Fruit fly (Drosophila melanogaster): ENCODE results near the gene Mct1.

The Mct1 gene

dm6 chrX:2223454-2223853, 34.5 kb downstream of the Mct1 start, which contains the start of gene CG14052:
Gene CG14052, plus strand, starts transcription at chrX:2223754.
- TF ChIP-seq HLH106 (tag; optimal IDR thresholded peaks at IDR 0.05) (no peak), fru (GFP tag; optimal IDR thresholded peaks at IDR 0.05) (no peak), jim (GFP tag; optimal IDR thresholded peaks at IDR 0.05) (no peak), pan (optimal IDR thresholded peaks at IDR 0.05) (no peak), dl (GFP tag; optimal IDR thresholded peaks at IDR 0.05; ENCODE audit: insufficient read depth in 1 of 2, partially characterized antibody in 2 of 2) (no peak), sv (GFP tag; optimal IDR thresholded peaks at IDR 0.05) (no peak), psq (GFP tag; optimal IDR thresholded peaks at IDR 0.05) (no peak), Myc (optimal IDR thresholded peaks at IDR 0.05) (no peak), Abd-B (GFP tag; optimal IDR thresholded peaks at IDR 0.05) (no peak), N (GFP tag; optimal IDR thresholded peaks at IDR 0.05) (no peak), CrebA (GFP tag; optimal IDR thresholded peaks at IDR 0.05; ENCODE audit: borderline replicate concordance) (no peak), Jra (GFP tag; optimal IDR thresholded peaks at IDR 0.05) (no peak), lola (GFP tag; optimal IDR thresholded peaks at IDR 0.05) (no peak), tai (GFP tag; optimal IDR thresholded peaks at IDR 0.05) (no peak), foxo (GFP tag; optimal IDR thresholded peaks at IDR 0.05) (no peak)

DNA sequence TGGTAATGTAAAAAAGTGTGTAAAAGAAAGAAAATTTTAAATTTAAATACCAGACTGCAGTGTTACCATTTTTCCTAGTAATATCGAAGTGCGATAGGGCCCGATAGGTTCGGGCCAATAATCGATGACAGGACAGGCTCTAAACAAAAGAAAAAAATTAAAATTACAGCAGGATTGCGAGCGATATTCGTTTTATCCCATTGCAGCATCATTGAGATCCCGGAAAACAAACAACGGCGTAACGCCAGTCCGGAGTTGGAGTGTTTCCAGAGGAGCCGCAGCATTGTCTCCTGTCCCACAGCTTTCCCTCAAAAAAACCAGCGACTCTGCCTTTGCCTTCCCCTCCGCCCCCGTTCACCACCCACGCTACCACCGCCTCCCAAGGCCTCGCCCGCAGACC, 36.1 kb downstream of the Mct1 start, which contains the start of gene pcx:
TSS of gene pcx (plus strand) at position 159 of the 400 bp plus-strand sequence.
- no peak for TF ChIP-seq Dfd (GFP tag; optimal IDR thresholded peaks at IDR 0.05)
- TF ChIP-seq Dif (GFP tag; optimal IDR thresholded peaks at IDR 0.05; ENCODE audit: partially characterized antibody): peak; percentile 43

dm6 chrX:2241842-2242241, 52.9 kb downstream of the Mct1 start, which contains the start of gene kz:
Gene kz, minus strand, starts transcription at chrX:2242035.
- TF ChIP-seq CG32264 (GFP tag; optimal IDR thresholded peaks at IDR 0.05): no peak
- no peak for TF ChIP-seq woc (GFP tag; optimal IDR thresholded peaks at IDR 0.05)
- TF ChIP-seq OdsH (GFP tag; optimal IDR thresholded peaks at IDR 0.05): no peak
- peak; percentile 61 for TF ChIP-seq Myc (optimal IDR thresholded peaks at IDR 0.05)
- TF ChIP-seq lola (GFP tag; optimal IDR thresholded peaks at IDR 0.05): no peak
- TF ChIP-seq br (GFP tag; optimal IDR thresholded peaks at IDR 0.05): no peak
- no peak for TF ChIP-seq jim (GFP tag; optimal IDR thresholded peaks at IDR 0.05)

- no peak for TF ChIP-seq HLH106 (tag; optimal IDR thresholded peaks at IDR 0.05)
- no peak for TF ChIP-seq Rel (GFP tag; optimal IDR thresholded peaks at IDR 0.05)
- TF ChIP-seq Rel (tag; optimal IDR thresholded peaks at IDR 0.05): no peak
- peak; percentile 99 for TF ChIP-seq Dfd (GFP tag; optimal IDR thresholded peaks at IDR 0.05)
- TF ChIP-seq CrebA (GFP tag; optimal IDR thresholded peaks at IDR 0.05; ENCODE audit: borderline replicate concordance): no peak
- no peak for TF ChIP-seq Hr78 (GFP tag; optimal IDR thresholded peaks at IDR 0.05)
- TF ChIP-seq usp (GFP tag; optimal IDR thresholded peaks at IDR 0.05): no peak
- TF ChIP-seq woc (GFP tag; optimal IDR thresholded peaks at IDR 0.05): no peak
Measured at dm6 chrX:2242897-2243296, 53.9 kb downstream of the Mct1 start.

- no peak for TF ChIP-seq sage (GFP tag; optimal IDR thresholded peaks at IDR 0.05)
- TF ChIP-seq tai (GFP tag; optimal IDR thresholded peaks at IDR 0.05): no peak
- TF ChIP-seq GATAd (GFP tag; optimal IDR thresholded peaks at IDR 0.05): no peak
- no peak for TF ChIP-seq Hr83 (GFP tag; optimal IDR thresholded peaks at IDR 0.05; ENCODE audit: poor library complexity, severe bottlenecking)
Measured at dm6 chrX:2244753-2245152, 55.8 kb downstream of the Mct1 start.

DNA sequence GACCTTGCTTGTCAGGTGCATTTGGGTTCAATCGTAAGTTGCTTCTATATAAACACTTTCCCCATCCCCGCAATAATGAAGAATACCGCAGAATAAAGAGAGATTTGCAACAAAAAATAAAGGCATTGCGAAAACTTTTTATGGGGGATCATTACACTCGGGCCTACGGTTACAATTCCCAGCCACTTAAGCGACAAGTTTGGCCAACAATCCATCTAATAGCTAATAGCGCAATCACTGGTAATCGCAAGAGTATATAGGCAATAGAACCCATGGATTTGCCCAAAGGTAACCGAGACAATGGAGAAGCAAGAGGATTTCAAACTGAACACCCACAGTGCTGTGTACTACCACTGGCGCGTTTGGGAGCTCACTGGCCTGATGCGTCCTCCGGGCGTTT, 56.9 kb downstream of the Mct1 start, which contains the start of gene Or2a:
TSS of gene Or2a (plus strand) at position 301 of the 400 bp plus-strand sequence.
- TF ChIP-seq sage (GFP tag; optimal IDR thresholded peaks at IDR 0.05) (no peak), GATAd (GFP tag; optimal IDR thresholded peaks at IDR 0.05) (no peak)

DNA sequence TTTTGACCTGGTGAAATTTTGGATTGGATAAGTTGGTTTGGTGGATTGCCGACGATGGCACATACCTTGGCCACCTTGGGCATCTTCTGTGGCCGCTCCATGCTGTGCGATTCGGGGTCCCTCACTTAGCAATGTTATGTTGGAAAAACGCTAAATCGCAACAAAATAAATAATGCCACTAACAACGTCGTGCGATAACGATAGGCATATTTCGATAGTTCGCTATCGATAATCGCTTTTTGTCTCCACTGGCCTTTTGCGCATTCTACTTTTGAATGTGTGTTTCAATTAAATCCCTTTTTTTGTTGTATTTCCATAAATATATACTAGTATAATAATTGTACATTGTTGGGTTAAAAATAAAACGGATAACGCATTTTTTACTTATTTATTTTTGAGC, 60.8 kb downstream of the Mct1 start, which contains the start of gene crn:
TSS of gene crn (minus strand) at position 221 of the 400 bp plus-strand sequence.
- TF ChIP-seq Dif (GFP tag; optimal IDR thresholded peaks at IDR 0.05; ENCODE audit: partially characterized antibody) (no peak), Sp1 (GFP tag; optimal IDR thresholded peaks at IDR 0.05) (no peak), pan (optimal IDR thresholded peaks at IDR 0.05) (no peak), dl (GFP tag; optimal IDR thresholded peaks at IDR 0.05; ENCODE audit: insufficient read depth in 1 of 2, partially characterized antibody in 2 of 2) (no peak), Hr83 (GFP tag; optimal IDR thresholded peaks at IDR 0.05; ENCODE audit: poor library complexity, severe bottlenecking) (no peak), dmrt93B (GFP tag; optimal IDR thresholded peaks at IDR 0.05) (no peak), GATAd (GFP tag; optimal IDR thresholded peaks at IDR 0.05) (no peak), CrebA (GFP tag; optimal IDR thresholded peaks at IDR 0.05; ENCODE audit: borderline replicate concordance) (no peak), HLH106 (tag; optimal IDR thresholded peaks at IDR 0.05) (no peak)

Data from whole organism, wandering third instar larva.